Fruit fly (Drosophila melanogaster) whole organism, larva: ENCODE results near the gene Antp.

Experiments used
- noc ChIP-seq: fragments of 200-800 bp; sonication (Bioruptor generic); optimal IDR thresholded peaks from 3 replicates; lab custom pipeline; 2019; ENCODE audit warnings: missing biosample characterization, mild to moderate bottlenecking, missing genetic modification characterization, moderate library complexity

Antp gene

DNA sequence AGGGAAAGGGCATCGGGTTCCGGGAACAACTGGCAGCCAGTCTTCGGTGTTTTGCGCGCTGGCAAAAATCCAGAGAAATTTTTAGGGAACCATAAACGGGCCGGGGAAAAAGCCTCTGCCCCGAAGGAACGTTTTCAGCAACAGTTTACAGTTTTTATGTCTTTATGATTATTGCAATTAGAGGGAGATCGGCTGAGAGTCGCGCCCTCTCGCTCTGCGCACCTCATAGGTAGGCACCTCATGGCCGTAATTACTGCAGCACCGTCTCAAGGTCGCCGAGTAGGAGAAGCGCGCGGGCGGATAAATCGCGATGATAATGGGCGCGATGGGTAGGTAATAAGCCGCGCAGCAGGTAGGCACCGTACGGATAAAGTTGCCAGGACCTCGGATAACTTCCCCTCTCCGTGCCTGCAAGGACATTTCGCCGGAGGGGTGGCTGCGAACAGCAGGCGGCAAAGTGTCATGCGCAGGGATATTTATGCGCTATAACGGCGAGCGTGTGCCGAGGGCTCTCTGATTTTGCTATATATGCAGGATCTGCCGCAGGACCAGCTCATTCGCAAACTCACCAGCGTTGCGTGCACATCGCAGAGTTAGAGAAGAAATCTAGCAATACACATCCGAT is 135.1 kb downstream of the Antp start, which contains the start of gene ftz:
Gene ftz, plus strand, starts transcription at position 556 of the 625 bp plus-strand sequence.
- TF ChIP-seq noc (tag; lab: Kevin White, UChicago) = no peak

DNA sequence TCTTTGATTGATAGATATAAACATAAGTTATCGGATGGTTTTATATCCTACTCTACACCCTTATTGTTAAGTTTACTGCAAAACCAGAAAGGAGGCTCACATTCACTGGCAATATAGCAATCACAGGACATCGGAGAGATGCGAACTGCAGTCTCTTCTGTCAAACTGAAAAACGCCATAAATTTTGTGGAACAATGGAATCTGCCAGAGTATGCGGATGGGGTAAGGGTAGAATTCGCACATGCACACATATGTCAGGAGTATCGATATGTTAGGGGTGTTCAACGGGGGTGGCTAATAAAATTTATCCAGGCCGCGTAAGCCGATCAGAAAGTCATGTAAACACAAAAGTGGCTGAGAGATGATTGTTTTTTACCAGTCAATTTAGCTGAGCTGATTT is 136.5 kb downstream of the Antp start:
- TF ChIP-seq noc (tag; lab: Kevin White, UChicago) = no peak

DNA sequence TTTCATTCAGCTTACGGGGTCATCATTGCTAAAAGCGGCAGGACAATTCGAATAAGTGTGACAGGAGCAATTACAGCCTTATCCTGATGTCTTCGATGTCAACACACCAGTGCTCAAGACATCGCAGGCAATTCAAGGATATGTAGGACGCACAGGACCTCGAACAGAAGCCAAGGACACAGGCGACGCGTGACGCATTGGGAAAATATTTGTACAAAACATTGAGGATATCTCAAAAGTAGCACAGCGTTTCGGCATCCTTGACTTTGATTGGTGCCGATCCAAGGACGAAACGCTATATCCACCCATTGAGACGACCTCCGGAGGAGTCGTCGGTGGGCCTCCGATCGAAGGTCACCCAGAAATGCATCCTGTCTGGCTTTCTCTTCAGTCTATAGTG is 139.0 kb downstream of the Antp start:
- no peak for TF ChIP-seq noc (tag; lab: Kevin White, UChicago)

DNA sequence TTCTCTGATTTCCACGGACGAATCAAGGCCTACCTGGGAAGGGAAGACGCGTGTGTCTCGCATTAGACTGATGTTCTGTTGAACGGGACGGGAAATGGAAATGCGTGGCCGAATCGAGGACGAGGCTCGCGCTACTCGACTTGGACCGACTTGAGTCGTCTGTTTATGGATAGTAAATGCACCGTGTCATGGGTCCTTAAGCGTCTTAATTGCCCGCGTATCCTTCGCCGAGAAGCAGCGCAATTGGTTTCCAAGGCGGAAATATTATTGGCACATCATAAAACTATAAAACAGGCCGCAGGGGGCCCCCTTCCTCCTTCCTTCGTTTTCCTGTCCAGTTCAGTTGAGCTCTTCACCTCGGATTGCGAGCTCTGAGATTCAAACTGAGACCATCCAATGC is 140.0 kb downstream of the Antp start:
- no peak for TF ChIP-seq noc (tag; lab: Kevin White, UChicago)

DNA sequence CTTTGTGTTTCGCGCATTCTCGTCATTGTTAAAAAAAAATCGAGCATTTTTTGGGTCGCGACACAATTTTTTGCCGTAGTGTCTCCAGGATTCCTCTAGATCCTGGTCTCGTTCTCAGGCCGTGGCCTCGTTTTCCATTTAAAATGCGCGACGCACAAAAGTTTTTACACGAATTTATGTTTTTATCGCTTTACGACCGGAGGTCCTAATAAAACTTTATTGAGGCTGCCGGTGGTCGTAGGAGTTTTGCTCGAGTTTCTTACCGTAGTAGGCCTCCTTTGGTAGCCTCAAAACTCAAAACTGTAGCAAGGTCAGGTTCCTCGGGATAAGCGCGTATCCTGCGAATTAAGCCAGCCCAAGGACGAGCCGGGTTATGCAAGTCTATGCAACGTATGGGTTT is 141.6 kb downstream of the Antp start:
- no peak for TF ChIP-seq noc (tag; lab: Kevin White, UChicago)

DNA sequence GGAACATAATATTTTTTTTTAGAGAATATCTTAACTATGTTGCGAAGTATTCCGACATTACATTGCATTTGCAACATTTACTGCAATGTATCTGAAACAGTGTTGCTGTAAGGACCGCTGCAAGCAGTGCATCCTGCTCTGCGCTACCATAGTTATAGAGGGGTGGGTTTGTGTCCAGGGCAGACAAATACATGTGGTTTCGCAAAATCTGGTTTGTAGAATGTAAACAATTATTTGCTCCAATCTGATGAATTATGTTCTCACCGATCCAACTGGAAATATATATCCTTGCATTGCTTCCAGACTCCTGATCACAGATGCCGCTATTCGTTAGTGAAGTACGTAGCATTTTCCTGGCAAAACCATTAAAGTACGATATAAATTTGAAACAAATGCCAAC is 144.7 kb downstream of the Antp start:
- TF ChIP-seq noc (tag; lab: Kevin White, UChicago) = no peak

DNA sequence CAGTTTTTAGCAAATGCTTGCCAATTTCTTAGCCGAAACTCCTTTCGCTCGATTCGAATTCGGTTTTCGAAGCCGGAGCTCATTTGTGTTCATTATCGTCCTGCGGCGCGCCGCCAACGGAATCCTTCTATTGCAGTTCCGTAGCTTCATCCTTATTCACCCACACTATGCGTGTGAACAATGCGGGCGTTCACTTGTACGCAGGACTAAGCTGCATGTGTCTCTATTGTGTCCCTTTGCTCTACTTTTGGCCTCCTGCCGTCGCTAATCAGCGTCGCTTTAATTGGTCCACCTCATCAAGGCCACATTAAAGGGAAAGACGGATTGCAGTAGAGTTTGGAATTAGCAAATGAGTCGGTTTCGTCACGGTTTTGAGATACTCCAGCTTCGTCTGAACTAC is 145.4 kb downstream of the Antp start:
- no peak for TF ChIP-seq noc (tag; lab: Kevin White, UChicago)

DNA sequence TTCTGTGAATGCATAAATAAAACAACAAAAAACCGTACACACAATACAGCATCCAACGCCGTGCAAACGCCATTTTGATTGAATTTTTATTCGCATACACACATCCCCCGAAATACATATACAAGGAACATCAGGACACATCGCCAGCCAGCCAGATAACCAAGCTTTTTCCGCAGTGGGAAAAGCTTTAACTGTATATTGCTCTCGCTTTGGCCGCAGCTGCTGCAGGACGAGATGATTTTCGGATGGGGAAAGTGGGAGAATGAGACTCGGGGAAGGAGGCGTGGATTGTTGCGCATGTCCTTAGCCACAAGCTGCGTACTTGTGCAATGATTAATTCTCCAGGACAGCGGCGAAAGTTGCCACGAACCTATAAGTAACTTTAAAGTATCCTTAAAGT is 146.0 kb downstream of the Antp start:
- TF ChIP-seq noc (tag; lab: Kevin White, UChicago) = no peak

DNA sequence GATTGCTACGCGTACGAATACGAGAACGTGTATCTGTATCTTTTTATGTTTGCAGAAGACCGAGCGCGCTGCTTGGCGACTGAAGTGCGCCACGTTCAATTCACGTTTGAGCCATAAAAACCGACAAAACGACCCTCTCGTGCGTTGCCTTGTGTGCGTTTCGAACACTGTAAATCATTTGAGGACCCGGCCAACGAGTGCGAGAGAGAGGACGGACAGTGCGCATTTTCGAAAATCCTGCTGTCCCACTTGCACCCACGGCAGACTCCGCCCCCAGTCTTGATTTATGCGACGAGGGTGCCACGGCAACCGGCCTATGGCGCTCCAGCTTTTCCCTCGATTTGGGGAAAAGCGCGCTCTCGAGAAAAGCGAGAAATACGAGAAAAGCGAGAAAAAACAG is 149.2 kb downstream of the Antp start, which contains the start of gene Scr:
Gene Scr, minus strand, starts transcription at position 116 of the 400 bp plus-strand sequence.
- TF ChIP-seq noc (tag; lab: Kevin White, UChicago) = no peak

DNA sequence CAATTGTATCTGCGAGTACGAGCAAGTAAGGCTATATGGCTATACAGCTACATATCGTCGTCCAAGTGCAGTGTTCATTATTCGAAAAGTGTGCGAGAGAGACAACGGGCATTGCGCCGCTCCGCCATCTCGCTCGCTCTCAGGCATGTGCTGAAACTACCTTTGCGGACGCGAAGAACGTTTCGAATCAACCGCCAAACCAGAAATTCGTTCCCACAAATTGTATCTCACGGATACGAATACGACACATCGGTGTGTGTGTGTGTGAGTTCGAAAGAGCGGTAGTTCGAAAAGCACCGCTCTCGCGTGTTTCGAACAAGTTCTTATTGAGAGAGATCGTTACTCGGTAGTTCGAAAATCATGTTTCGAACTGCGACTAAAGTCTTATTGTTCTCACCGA is 150.4 kb downstream of the Antp start:
- no peak for TF ChIP-seq noc (tag; lab: Kevin White, UChicago)
